Worm (Caenorhabditis elegans): ENCODE data around the gene Y59E9AL.36.

The Y59E9AL.36 gene

DNA sequence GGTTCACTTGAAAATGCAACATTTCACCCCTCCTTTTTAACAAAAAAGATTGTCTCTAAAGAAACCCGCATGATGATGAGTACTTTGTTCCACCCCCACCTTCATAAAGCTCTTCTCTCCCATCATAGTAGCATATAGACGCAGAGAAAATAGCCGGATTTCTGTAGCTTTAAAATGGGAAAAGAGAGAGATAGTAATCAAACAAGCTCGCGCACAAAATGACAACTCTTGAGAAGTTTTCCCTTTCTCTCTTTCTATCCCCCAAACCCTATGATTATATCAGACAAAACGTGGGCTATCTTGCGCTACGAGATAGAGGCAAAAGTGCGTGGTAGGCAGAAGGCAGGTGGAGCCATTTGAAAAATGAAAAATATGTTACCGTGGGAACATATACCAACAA, 6.7 kb downstream of the Y59E9AL.36 start:
- TF ChIP-seq ham-2 (GFP tag; optimal IDR thresholded peaks at IDR 0.05): no peak
- no peak for TF ChIP-seq unc-39 (tag; optimal IDR thresholded peaks at IDR 0.05)
- TF ChIP-seq elt-1 (tag; optimal IDR thresholded peaks at IDR 0.05; ENCODE audit: borderline replicate concordance, insufficient read depth): no peak
- no peak for TF ChIP-seq nhr-12 (tag; optimal IDR thresholded peaks at IDR 0.05)
- TF ChIP-seq elt-3 (tag; optimal IDR thresholded peaks at IDR 0.05): no peak
- no peak for TF ChIP-seq ceh-39 (tag; optimal IDR thresholded peaks at IDR 0.05)
- TF ChIP-seq lin-32 (GFP tag; optimal IDR thresholded peaks at IDR 0.05): no peak
- no peak for TF ChIP-seq nhr-237 (tag; optimal IDR thresholded peaks at IDR 0.05)
- no peak for TF ChIP-seq nhr-28 (tag; optimal IDR thresholded peaks at IDR 0.05)

DNA sequence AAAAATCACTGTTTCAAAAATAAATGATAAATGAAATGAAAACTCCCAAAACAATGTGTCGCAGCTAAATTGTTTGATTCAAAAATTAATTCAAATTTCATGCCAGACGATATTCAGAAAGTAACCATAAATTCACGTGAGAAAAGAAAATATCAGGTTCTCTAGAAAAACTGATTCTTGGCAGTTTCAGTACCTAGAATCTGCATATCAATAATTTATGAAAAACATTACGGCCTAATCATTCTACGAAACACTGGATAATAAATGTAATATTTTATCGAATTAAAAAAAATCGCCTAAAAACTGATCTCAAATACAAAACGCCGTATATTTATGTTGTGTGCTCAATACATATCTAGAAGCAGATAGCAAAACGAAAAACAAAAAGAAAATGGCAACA, 8.5 kb downstream of the Y59E9AL.36 start:
- TF ChIP-seq flh-1 (GFP tag; optimal IDR thresholded peaks at IDR 0.05): no peak
- no peak for TF ChIP-seq sem-2 (GFP tag; optimal IDR thresholded peaks at IDR 0.05)
- no peak for TF ChIP-seq ztf-11 (tag; optimal IDR thresholded peaks at IDR 0.05)
- no peak for TF ChIP-seq mep-1 (tag; optimal IDR thresholded peaks at IDR 0.05)
- no peak for TF ChIP-seq bed-3 (GFP tag; optimal IDR thresholded peaks at IDR 0.05)
- no peak for TF ChIP-seq mls-2 (tag; optimal IDR thresholded peaks at IDR 0.05)
- no peak for TF ChIP-seq snpc-4 (tag; optimal IDR thresholded peaks at IDR 0.05)
- no peak for TF ChIP-seq zip-8 (tag; optimal IDR thresholded peaks at IDR 0.05)
- TF ChIP-seq elt-1 (tag; optimal IDR thresholded peaks at IDR 0.05; ENCODE audit: borderline replicate concordance, insufficient read depth): no peak
- TF ChIP-seq ceh-43 (GFP tag; optimal IDR thresholded peaks at IDR 0.05): no peak
- no peak for TF ChIP-seq nhr-237 (tag; optimal IDR thresholded peaks at IDR 0.05)
- no peak for TF ChIP-seq hlh-1 (tag; optimal IDR thresholded peaks at IDR 0.05)
- TF ChIP-seq nhr-76 (tag; optimal IDR thresholded peaks at IDR 0.05): no peak
- no peak for TF ChIP-seq nhr-28 (tag; optimal IDR thresholded peaks at IDR 0.05)
- TF ChIP-seq unc-120 (tag; optimal IDR thresholded peaks at IDR 0.05; ENCODE audit: poor library complexity, severe bottlenecking): no peak
- TF ChIP-seq ceh-39 (tag; optimal IDR thresholded peaks at IDR 0.05): no peak
- no peak for TF ChIP-seq M03D4.4 (tag; optimal IDR thresholded peaks at IDR 0.05)
- TF ChIP-seq unc-62 (GFP tag; optimal IDR thresholded peaks at IDR 0.05): no peak
- TF ChIP-seq unc-39 (tag; optimal IDR thresholded peaks at IDR 0.05): no peak
- TF ChIP-seq cnd-1 (tag; optimal IDR thresholded peaks at IDR 0.05): no peak

DNA sequence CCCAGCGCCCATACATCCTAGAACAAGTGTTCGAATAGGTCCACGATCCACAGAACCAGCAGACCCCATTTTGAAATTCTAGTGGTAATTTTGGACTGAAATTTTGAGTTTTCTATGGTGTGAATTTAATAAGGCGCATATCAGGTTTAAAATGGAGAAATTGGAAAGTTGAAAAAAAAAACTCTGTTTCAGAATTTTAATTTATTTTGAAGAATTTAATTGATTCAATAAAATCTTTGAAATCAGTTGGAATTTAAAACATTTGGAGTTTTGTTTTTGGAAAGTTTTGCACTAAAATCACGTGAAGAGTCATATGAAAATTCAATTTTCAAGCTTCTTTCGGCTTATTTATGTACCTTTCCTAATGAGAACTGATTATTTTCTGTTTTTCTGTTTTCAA, 13.8 kb downstream of the Y59E9AL.36 start, which contains the start of gene gpa-18:
Gene gpa-18 (minus strand): TSS at position 101 of the 400 bp plus-strand sequence.
- TF ChIP-seq nhr-2 (tag; optimal IDR thresholded peaks at IDR 0.05): no peak
- no peak for TF ChIP-seq ceh-39 (tag; optimal IDR thresholded peaks at IDR 0.05)
- no peak for TF ChIP-seq pha-4 (tag; optimal IDR thresholded peaks at IDR 0.05)
- no peak for TF ChIP-seq elt-1 (tag; optimal IDR thresholded peaks at IDR 0.05; ENCODE audit: borderline replicate concordance, insufficient read depth)
- no peak for TF ChIP-seq snpc-4 (tag; optimal IDR thresholded peaks at IDR 0.05)
- no peak for TF ChIP-seq unc-120 (tag; optimal IDR thresholded peaks at IDR 0.05; ENCODE audit: poor library complexity, severe bottlenecking)
- no peak for TF ChIP-seq drap-1 (GFP tag; optimal IDR thresholded peaks at IDR 0.05)
- no peak for TF ChIP-seq M03D4.4 (tag; optimal IDR thresholded peaks at IDR 0.05)
- no peak for TF ChIP-seq elt-3 (tag; optimal IDR thresholded peaks at IDR 0.05)
- TF ChIP-seq ceh-43 (GFP tag; optimal IDR thresholded peaks at IDR 0.05): no peak
- TF ChIP-seq bed-3 (GFP tag; optimal IDR thresholded peaks at IDR 0.05): no peak
- TF ChIP-seq nhr-28 (tag; optimal IDR thresholded peaks at IDR 0.05): no peak

DNA sequence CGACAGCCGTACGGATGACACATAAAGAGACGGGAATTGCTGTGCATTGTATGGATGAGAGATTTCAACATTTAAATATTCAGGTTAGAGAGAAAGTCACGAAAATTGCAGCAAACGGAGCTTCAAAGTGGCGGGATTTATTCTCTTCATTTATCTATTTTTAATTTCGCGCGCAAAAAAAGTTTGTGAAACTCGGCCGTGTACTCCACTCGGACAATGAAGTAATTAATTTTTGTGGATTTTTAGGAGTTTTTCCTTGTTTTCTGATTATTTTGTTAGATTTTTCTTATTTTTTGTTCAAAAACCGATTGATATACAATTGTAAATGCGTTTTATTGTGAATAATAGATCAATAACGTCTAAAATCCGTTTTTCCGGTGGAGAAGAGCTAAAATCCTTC, 21.2 kb downstream of the Y59E9AL.36 start:
- no peak for TF ChIP-seq elt-1 (tag; optimal IDR thresholded peaks at IDR 0.05; ENCODE audit: borderline replicate concordance, insufficient read depth)

DNA sequence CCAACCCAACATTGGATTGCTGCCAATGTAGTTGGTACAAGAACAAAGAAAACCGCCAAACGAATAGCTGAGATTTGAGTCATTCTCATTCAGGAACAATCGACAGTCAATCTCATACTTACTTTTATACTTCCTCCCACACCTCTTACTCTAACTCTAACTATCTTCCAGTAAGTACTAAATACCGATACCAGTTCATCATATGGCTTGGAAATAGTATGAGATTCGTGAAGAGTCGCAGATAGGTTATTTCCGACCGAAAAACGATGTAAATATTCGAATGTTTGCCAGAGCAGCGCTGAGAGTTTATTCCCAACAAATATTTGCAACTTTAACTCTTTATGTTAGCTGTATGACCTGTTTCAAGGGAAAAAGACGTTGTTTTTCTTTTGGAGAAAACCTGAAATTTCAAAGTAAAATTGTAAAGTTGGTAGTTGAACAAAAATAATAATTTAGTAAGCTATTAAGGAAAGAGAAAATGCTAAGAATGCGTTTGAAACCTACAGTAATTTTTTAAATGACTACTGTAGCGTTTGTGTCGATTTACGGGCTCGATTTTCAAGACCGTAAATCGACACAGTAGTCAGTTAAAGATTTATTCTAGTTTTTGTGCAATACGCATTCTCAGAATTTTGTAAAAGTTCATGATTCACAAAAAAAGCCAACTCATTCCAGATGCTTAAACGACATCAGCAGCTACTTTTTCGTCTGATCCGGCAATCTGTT, 22.6 kb downstream of the Y59E9AL.36 start, which contains the start of the genes W03F8.6 and mtrf-1L:
Gene W03F8.6 (minus strand): TSS at position 101 of the 726 bp plus-strand sequence.
Gene mtrf-1L (plus strand): TSS at position 676 of the 726 bp plus-strand sequence.
- TF ChIP-seq ceh-83 (GFP tag; optimal IDR thresholded peaks at IDR 0.05): no peak
- TF ChIP-seq sem-2 (GFP tag; optimal IDR thresholded peaks at IDR 0.05): no peak
- no peak for TF ChIP-seq nhr-237 (tag; optimal IDR thresholded peaks at IDR 0.05)
- no peak for TF ChIP-seq ceh-39 (tag; optimal IDR thresholded peaks at IDR 0.05)
- no peak for TF ChIP-seq unc-120 (tag; optimal IDR thresholded peaks at IDR 0.05; ENCODE audit: poor library complexity, severe bottlenecking)
- no peak for TF ChIP-seq ztf-11 (tag; optimal IDR thresholded peaks at IDR 0.05)
- no peak for TF ChIP-seq unc-39 (tag; optimal IDR thresholded peaks at IDR 0.05)
- no peak for TF ChIP-seq ham-2 (GFP tag; optimal IDR thresholded peaks at IDR 0.05)
- TF ChIP-seq ceh-43 (GFP tag; optimal IDR thresholded peaks at IDR 0.05): no peak
- TF ChIP-seq hlh-1 (tag; optimal IDR thresholded peaks at IDR 0.05): no peak
- TF ChIP-seq unc-62 (GFP tag; optimal IDR thresholded peaks at IDR 0.05): no peak
- no peak for TF ChIP-seq drap-1 (GFP tag; optimal IDR thresholded peaks at IDR 0.05)
- no peak for TF ChIP-seq nhr-12 (tag; optimal IDR thresholded peaks at IDR 0.05)
- no peak for TF ChIP-seq flh-1 (GFP tag; optimal IDR thresholded peaks at IDR 0.05)
